Worm (Caenorhabditis elegans) whole organism, late embryonic: Measurements from ENCODE around the gene Y82E9BL.18.
"Not testable (repeated sequence)": the region's sequence is repeated elsewhere in the genome, so short reads cannot be mapped to it uniquely, and the experiment has no call there.

Experiments
- ceh-19 ChIP-seq: fragments of 200-800 bp; sonication (Bioruptor generic); optimal IDR thresholded peaks from 2 replicates; lab custom pipeline; 2018; ENCODE audit warnings: mild to moderate bottlenecking, missing genetic modification characterization, missing compliant biosample characterization
- ceh-24 ChIP-seq: sonication (generic microtip); optimal IDR thresholded peaks from 2 replicates; lab custom pipeline; 2016; ENCODE audit warnings: mild to moderate bottlenecking, missing genetic modification characterization, missing compliant biosample characterization
- ceh-31 ChIP-seq: sonication (generic microtip); optimal IDR thresholded peaks from 2 replicates; lab custom pipeline; 2016; ENCODE audit warnings: missing genetic modification characterization, missing compliant biosample characterization
- dve-1 ChIP-seq: sonication (generic microtip); optimal IDR thresholded peaks from 2 replicates; lab custom pipeline; 2017; ENCODE audit warnings: antibody characterized with exemption, mild to moderate bottlenecking, missing genetic modification characterization, missing compliant biosample characterization
- fkh-6 ChIP-seq: sonication (generic microtip); optimal IDR thresholded peaks from 2 replicates; lab custom pipeline; 2016; ENCODE audit warnings: missing genetic modification characterization, missing compliant biosample characterization
- npax-4 ChIP-seq: sonication (generic microtip); optimal IDR thresholded peaks from 2 replicates; lab custom pipeline; 2016; ENCODE audit warnings: missing genetic modification characterization, missing compliant biosample characterization

Gene Y82E9BL.18

ce11 chrIII:1375491-1375890 lies 48.9 kb downstream of the Y82E9BL.18 start, which contains the start of gene Y82E9BR.10:
Gene Y82E9BR.10 (minus strand): TSS chrIII:1375591.
- not testable (repeated sequence) for TF ChIP-seq ceh-19 (GFP tag; lab: Kevin White, UChicago); dve-1; ceh-24 (tag; lab: Kevin White, UChicago)

ce11 chrIII:1377903-1378302 lies 51.3 kb downstream of the Y82E9BL.18 start, which contains the start of gene pals-40:
Gene pals-40 (minus strand): TSS chrIII:1378003.
- TF ChIP-seq ceh-31, fkh-6, npax-4 (tag; lab: Kevin White, UChicago): not testable (repeated sequence)
